Worm (Caenorhabditis elegans) whole organism, L4 larva: ENCODE results near the gene R04F11.5.
A peak's percentile ranks its signal among the peaks of the same experiment; 100 is the strongest.

Experiments
- F26F4.8 ChIP-seq: fragments of 200-800 bp; sonication (Bioruptor generic); conservative IDR thresholded peaks from 2 replicates; pipeline ENCODE4 v1.3.6; 2022; ENCODE audit warnings: missing genetic modification characterization, missing compliant biosample characterization
- F49E8.2 ChIP-seq: sonication (generic microtip); optimal IDR thresholded peaks from 2 replicates; lab custom pipeline; 2016; ENCODE audit warnings: missing compliant biosample characterization, mild to moderate bottlenecking, missing genetic modification characterization, borderline replicate concordance
- T20F7.1 ChIP-seq: fragments of 200-800 bp; sonication (Bioruptor generic); optimal IDR thresholded peaks from 2 replicates; lab custom pipeline; 2018; ENCODE audit warnings: mild to moderate bottlenecking, missing genetic modification characterization, missing compliant biosample characterization
- Y48G9A.11 ChIP-seq: fragments of 200-800 bp; sonication (Bioruptor generic); IDR thresholded peaks from 2 replicates; pipeline ENCODE4 v1.3.6; 2022; ENCODE audit warnings: missing genetic modification reagents, missing genetic modification characterization, missing compliant biosample characterization
- Y75B8A.6 ChIP-seq: fragments of 200-800 bp; sonication (Bioruptor generic); IDR thresholded peaks from 2 replicates; pipeline ENCODE4 v1.3.6; 2022; ENCODE audit warnings: missing genetic modification reagents, missing genetic modification characterization, missing compliant biosample characterization
- aha-1 ChIP-seq: fragments of 150-350 bp; peaks from one replicate; lab custom pipeline; 2014; ENCODE audit warnings: missing biosample characterization, missing genetic modification characterization
- arid-1 ChIP-seq: fragments of 200-800 bp; sonication (Bioruptor generic); conservative IDR thresholded peaks from 2 replicates; pipeline ENCODE4 v1.3.6; 2022; ENCODE audit warnings: missing genetic modification reagents, missing genetic modification characterization, missing compliant biosample characterization
- ceh-28 ChIP-seq: fragments of 150-350 bp; optimal IDR thresholded peaks from 2 replicates; lab custom pipeline; 2014; ENCODE audit warnings: missing biosample characterization, missing genetic modification reagents, missing genetic modification characterization
- ceh-32 ChIP-seq: sonication (generic microtip); optimal IDR thresholded peaks from 2 replicates; lab custom pipeline; 2016; ENCODE audit warnings: mild to moderate bottlenecking, missing genetic modification characterization, missing compliant biosample characterization; ENCODE audit not compliant: poor library complexity
- ceh-44 ChIP-seq: fragments of 200-800 bp; sonication (Bioruptor generic); IDR thresholded peaks from 2 replicates; pipeline ENCODE4 v1.3.6; 2022; ENCODE audit warnings: missing genetic modification reagents, missing genetic modification characterization, missing compliant biosample characterization
- ces-1 ChIP-seq: fragments of 150-350 bp; sonication (generic microtip); optimal IDR thresholded peaks from 4 replicates; lab custom pipeline; 2014; ENCODE audit warnings: missing biosample characterization, missing genetic modification reagents, missing genetic modification characterization
- daf-16 ChIP-seq, 3 experiments: sonication (generic microtip); optimal IDR thresholded peaks; 2 replicates each; lab custom pipeline; 2016 to 2017; ENCODE audit warnings: missing genetic modification characterization in 3 of 3, missing genetic modification reagents in 3 of 3, mild to moderate bottlenecking in 2 of 3, missing compliant biosample characterization in 2 of 3, missing biosample characterization in 1 of 3, moderate library complexity in 1 of 3
- dmd-9 ChIP-seq: fragments of 200-800 bp; sonication (Bioruptor generic); IDR thresholded peaks from 2 replicates; pipeline ENCODE4 v1.3.6; 2022; ENCODE audit warnings: missing genetic modification reagents, missing genetic modification characterization, missing compliant biosample characterization
- dpl-1 ChIP-seq: fragments of 150-350 bp; optimal IDR thresholded peaks from 2 replicates; lab custom pipeline; 2014; ENCODE audit warnings: missing biosample characterization, missing genetic modification reagents, missing genetic modification characterization
- duxl-1 ChIP-seq: sonication (generic microtip); optimal IDR thresholded peaks from 2 replicates; lab custom pipeline; 2016; ENCODE audit warnings: mild to moderate bottlenecking, missing genetic modification characterization, moderate library complexity, missing compliant biosample characterization; ENCODE audit not compliant: poor library complexity
- fkh-10 ChIP-seq: fragments of 150-350 bp; optimal IDR thresholded peaks from 2 replicates; lab custom pipeline; 2014; ENCODE audit warnings: missing biosample characterization, missing genetic modification reagents, missing genetic modification characterization
- gei-8 ChIP-seq: fragments of 200-800 bp; sonication (Bioruptor generic); optimal IDR thresholded peaks from 2 replicates; lab custom pipeline; 2018; ENCODE audit warnings: mild to moderate bottlenecking, missing genetic modification characterization, missing compliant biosample characterization
- hif-1 ChIP-seq, 2 experiments: sonication (generic microtip); optimal IDR thresholded peaks; 2 replicates each; lab custom pipeline; 2016 to 2017; ENCODE audit warnings: missing compliant biosample characterization in 2 of 2, missing genetic modification characterization in 2 of 2, missing genetic modification reagents in 2 of 2, missing genotype in 2 of 2, mild to moderate bottlenecking in 1 of 2
- hmg-1.1 ChIP-seq: fragments of 200-800 bp; sonication (Bioruptor generic); IDR thresholded peaks from 2 replicates; pipeline ENCODE4 v1.3.6; 2022; ENCODE audit warnings: missing genetic modification reagents, missing genetic modification characterization, missing compliant biosample characterization
- lin-13 ChIP-seq: fragments of 150-350 bp; optimal IDR thresholded peaks from 2 replicates; lab custom pipeline; 2014; ENCODE audit warnings: missing biosample characterization, missing genetic modification reagents, missing genetic modification characterization
- lin-15B ChIP-seq: fragments of 150-350 bp; sonication (generic microtip); optimal IDR thresholded peaks from 3 replicates; lab custom pipeline; 2014; ENCODE audit warnings: missing biosample characterization, missing genetic modification characterization
- lin-38 ChIP-seq: fragments of 200-800 bp; sonication (Bioruptor generic); IDR thresholded peaks from 2 replicates; pipeline ENCODE4 v1.3.6; 2022; ENCODE audit warnings: missing genetic modification reagents, missing genetic modification characterization, missing compliant biosample characterization
- lsy-2 ChIP-seq, 2 experiments: fragments of 150-350 bp in 1 of 2; sonication (generic microtip) in 1 of 2; optimal IDR thresholded peaks; 2 replicates each; lab custom pipeline; 2014 to 2017; ENCODE audit warnings: missing biosample characterization in 2 of 2, missing genetic modification characterization in 2 of 2
- mep-1 ChIP-seq: fragments of 150-350 bp; sonication (generic microtip); optimal IDR thresholded peaks from 3 replicates; lab custom pipeline; 2014; ENCODE audit warnings: missing biosample characterization, missing genetic modification characterization
- mes-2 ChIP-seq: sonication (generic microtip); optimal IDR thresholded peaks from 2 replicates; lab custom pipeline; 2016; ENCODE audit warnings: missing genotype, mild to moderate bottlenecking, missing genetic modification characterization, missing compliant biosample characterization; ENCODE audit not compliant: poor library complexity, severe bottlenecking
- mxl-3 ChIP-seq: fragments of 200-800 bp; sonication (Bioruptor generic); optimal IDR thresholded peaks from 2 replicates; lab custom pipeline; 2018; ENCODE audit warnings: mild to moderate bottlenecking, missing genetic modification characterization, missing compliant biosample characterization
- nhr-102 ChIP-seq: sonication (generic microtip); optimal IDR thresholded peaks from 2 replicates; lab custom pipeline; 2016; ENCODE audit warnings: mild to moderate bottlenecking, missing genetic modification characterization, moderate library complexity, missing compliant biosample characterization
- nhr-11 ChIP-seq: fragments of 150-350 bp; optimal IDR thresholded peaks from 2 replicates; lab custom pipeline; 2014; ENCODE audit warnings: missing biosample characterization, missing genetic modification characterization
- nhr-237 ChIP-seq: sonication (generic microtip); optimal IDR thresholded peaks from 2 replicates; lab custom pipeline; 2017; ENCODE audit warnings: missing biosample characterization, missing genetic modification characterization
- nhr-41 ChIP-seq: fragments of 200-800 bp; sonication (Bioruptor generic); IDR thresholded peaks from 2 replicates; pipeline ENCODE4 v1.3.6; 2022; ENCODE audit warnings: missing genetic modification reagents, missing genetic modification characterization, missing compliant biosample characterization
- pqm-1 ChIP-seq: sonication (generic microtip); optimal IDR thresholded peaks from 2 replicates; lab custom pipeline; 2017; ENCODE audit warnings: missing biosample characterization, missing genetic modification characterization
- rbr-2 ChIP-seq: sonication (generic microtip); optimal IDR thresholded peaks from 2 replicates; lab custom pipeline; 2016; ENCODE audit warnings: missing genotype, missing genetic modification characterization, missing compliant biosample characterization
- sdz-12 ChIP-seq: fragments of 200-800 bp; sonication (Bioruptor generic); optimal IDR thresholded peaks from 2 replicates; lab custom pipeline; 2018; ENCODE audit warnings: mild to moderate bottlenecking, missing genetic modification characterization, missing compliant biosample characterization
- set-16 ChIP-seq: fragments of 200-800 bp; sonication (Bioruptor generic); IDR thresholded peaks from 2 replicates; pipeline ENCODE4 v1.3.6; 2022; ENCODE audit warnings: missing genetic modification reagents, missing genetic modification characterization, missing compliant biosample characterization
- unc-39 ChIP-seq: sonication (generic microtip); optimal IDR thresholded peaks from 2 replicates; lab custom pipeline; 2017; ENCODE audit warnings: missing biosample characterization, missing genetic modification characterization
- unc-62 ChIP-seq, 3 experiments: fragments of 150-350 bp in 1 of 3; sonication (generic microtip); optimal IDR thresholded peaks in 2 of 3; peaks in 1 of 3; 1 replicate in 1 of 3; 2 replicates in 2 of 3; lab custom pipeline; 2014 to 2017; ENCODE audit warnings: missing biosample characterization in 3 of 3, missing genetic modification characterization in 3 of 3, missing genetic modification reagents in 3 of 3, missing genotype in 1 of 3
- zfp-3 ChIP-seq: fragments of 200-800 bp; sonication (Bioruptor generic); conservative IDR thresholded peaks from 2 replicates; pipeline ENCODE4 v1.3.6; 2022; ENCODE audit warnings: missing genetic modification reagents, missing genetic modification characterization, missing compliant biosample characterization
- zip-2 ChIP-seq: fragments of 150-350 bp; optimal IDR thresholded peaks from 2 replicates; lab custom pipeline; 2014; ENCODE audit warnings: missing biosample characterization, missing genetic modification characterization
- ztf-7 ChIP-seq: fragments of 150-350 bp; optimal IDR thresholded peaks from 2 replicates; lab custom pipeline; 2014; ENCODE audit warnings: missing biosample characterization, missing genetic modification characterization

The R04F11.5 gene

DNA sequence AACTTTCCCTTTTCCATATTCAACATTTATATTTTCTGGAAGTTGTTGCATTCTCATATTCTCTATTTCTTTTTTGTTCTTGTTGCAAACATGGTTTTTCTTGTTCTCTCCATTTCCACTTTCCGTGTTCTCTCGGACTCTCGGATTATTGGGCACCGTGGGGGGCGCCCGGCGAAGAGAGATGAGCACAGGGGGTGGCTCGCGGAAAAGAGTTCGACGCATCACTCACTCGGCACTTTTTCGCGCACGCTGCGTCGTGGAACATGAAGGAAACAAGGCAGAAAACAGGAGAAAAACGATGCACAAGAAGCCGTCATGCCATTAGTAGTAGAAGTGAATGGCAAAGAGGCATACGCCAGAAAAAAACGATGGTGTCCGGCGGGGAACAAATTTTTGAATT lies 8.8 kb upstream of the R04F11.5 start:
- TF ChIP-seq set-16 (peak; percentile 67), Y75B8A.6 (GFP tag; lab: Robert Waterston, UW) (no peak), nhr-11 (tag; lab: Kevin White, UChicago) (no peak), hmg-1.1 (GFP tag; lab: Robert Waterston, UW) (0 out of 2 replicates have a peak, but pooled peaks have one; percentile 17), F26F4.8 (GFP tag; lab: Robert Waterston, UW) (0 out of 2 replicates have a peak, but pooled peaks have one; percentile 8), nhr-41 (no peak)

ce11 chrV:12320274-12320839 lies 2.5 kb upstream of the R04F11.5 start:
- TF ChIP-seq lin-38 (GFP tag; lab: Robert Waterston, UW) (0 out of 2 replicates have a peak, but pooled peaks have one; percentile 31), zip-2 (tag; lab: Kevin White, UChicago) (no peak), duxl-1 (tag; lab: Kevin White, UChicago) (peak; percentile 64), lin-13 (GFP tag; lab: Kevin White, UChicago) (no peak), set-16 (no peak), hmg-1.1 (GFP tag; lab: Robert Waterston, UW) (0 out of 2 replicates have a peak, but pooled peaks have one; percentile 9), ceh-32 (tag; lab: Kevin White, UChicago) (no peak), fkh-10 (GFP tag; lab: Kevin White, UChicago) (no peak), arid-1 (GFP tag; lab: Robert Waterston, UW) (peak; percentile 32), mep-1 (peak; percentile 6), ceh-44 (GFP tag; lab: Robert Waterston, UW) (no peak), nhr-102 (peak; percentile 45), lsy-2 (tag; optimal IDR thresholded peaks at IDR 0.05; lab: Kevin White, UChicago) (peak in 1 of 2 experiments; percentile 29), dpl-1 (no peak), zfp-3 (peak; percentile 42; the same call in 1 of the 2 replicates), T20F7.1 (no peak), F49E8.2 (tag; lab: Kevin White, UChicago) (peak; percentile 2), daf-16 (GFP tag; optimal IDR thresholded peaks at IDR 0.05; lab: Kevin White, UChicago) (peak in 1 of 2 experiments; percentile 13), daf-16 (tag; optimal IDR thresholded peaks at IDR 0.05; lab: Kevin White, UChicago) (peak; percentile 13), sdz-12 (GFP tag; lab: Kevin White, UChicago) (peak; percentile 10), gei-8 (GFP tag; lab: Kevin White, UChicago) (peak; percentile 20), unc-39 (tag; lab: Kevin White, UChicago) (no peak), ceh-28 (tag; lab: Kevin White, UChicago) (no peak), nhr-237 (no peak), mes-2 (peak; percentile 22)

DNA sequence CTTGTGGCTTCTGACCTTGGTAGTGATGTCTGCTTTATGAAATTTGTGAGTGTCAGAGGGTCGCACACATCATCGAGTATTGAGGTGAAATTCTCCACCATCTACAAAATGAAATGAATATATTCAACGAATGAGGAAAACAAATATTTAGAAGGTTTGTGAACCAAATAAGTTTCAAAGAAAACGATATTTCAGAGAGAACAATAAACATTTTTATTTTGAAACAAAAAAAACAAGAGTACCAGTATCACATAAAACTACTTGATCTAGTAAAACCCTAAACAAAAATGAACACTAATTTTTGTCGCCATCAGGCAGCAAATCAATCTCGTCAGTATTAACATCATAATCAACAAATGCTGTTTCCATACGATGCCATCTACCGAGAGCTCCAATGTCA lies 739 bp downstream of the R04F11.5 start, which contains the start of gene R04F11.3:
TSS of gene R04F11.3 (minus strand) at position 101 of the 400 bp plus-strand sequence.
- TF ChIP-seq hif-1 (tag; optimal IDR thresholded peaks at IDR 0.05; lab: Kevin White, UChicago) (no peak), dmd-9 (no peak), rbr-2 (tag; lab: Kevin White, UChicago) (no peak), mes-2 (no peak), mxl-3 (no peak), Y48G9A.11 (no peak), sdz-12 (GFP tag; lab: Kevin White, UChicago) (no peak)

DNA sequence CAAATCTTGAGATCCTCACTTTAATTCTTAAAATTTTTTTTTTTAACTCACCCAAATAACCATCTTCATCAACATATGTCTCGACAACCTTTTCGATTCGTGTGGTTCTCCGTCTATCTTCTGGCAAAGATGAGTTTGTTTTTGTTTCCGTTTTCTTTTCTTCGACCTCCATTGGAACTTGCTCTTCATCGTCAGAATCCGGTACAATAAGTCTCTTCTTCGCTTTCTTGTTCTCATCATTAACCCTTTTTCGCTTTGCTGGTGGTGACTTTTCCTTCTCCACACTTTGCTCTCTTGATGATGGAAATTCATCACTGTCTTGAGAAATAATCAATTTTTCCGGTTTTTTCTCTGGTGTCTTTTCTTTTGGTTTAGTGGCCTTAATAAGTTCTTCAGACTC lies 1.7 kb downstream of the R04F11.5 start:
- TF ChIP-seq ztf-7 (tag; lab: Kevin White, UChicago) = no peak
- no peak for TF ChIP-seq lin-38 (GFP tag; lab: Robert Waterston, UW)
- no peak for TF ChIP-seq set-16
- no peak for TF ChIP-seq pqm-1 (tag; lab: Kevin White, UChicago)
- TF ChIP-seq lin-15B (tag; lab: Kevin White, UChicago) = no peak
- TF ChIP-seq aha-1 (tag; lab: Kevin White, UChicago) = peak; percentile 49
- TF ChIP-seq ces-1 (GFP tag; lab: Kevin White, UChicago) = no peak
- TF ChIP-seq unc-62 (GFP tag; optimal IDR thresholded peaks at IDR 0.05 in 1 of 2; lab: Kevin White, UChicago) = peak in 1 of 2 experiments; percentile 98
- TF ChIP-seq unc-62 (tag; optimal IDR thresholded peaks at IDR 0.05; lab: Kevin White, UChicago) = no peak
- TF ChIP-seq, all 104 proteins: peak for 2
